Fruit fly (Drosophila melanogaster) whole organism, embryonic: ENCODE data around the gene Cyt-c1L.

Experiments
- Antp ChIP-seq: fragments of 200-800 bp; sonication (Bioruptor generic); optimal IDR thresholded peaks from 3 replicates; lab custom pipeline; 2016; ENCODE audit warnings: missing biosample characterization, missing genetic modification characterization
- CG10543 ChIP-seq: fragments of 200-800 bp; sonication (Bioruptor generic); optimal IDR thresholded peaks from 3 replicates; lab custom pipeline; 2017; ENCODE audit warnings: missing biosample characterization, mild to moderate bottlenecking, missing genetic modification characterization, moderate library complexity
- CG10654 ChIP-seq: fragments of 200-800 bp; sonication (Bioruptor generic); optimal IDR thresholded peaks from 2 replicates; lab custom pipeline; 2016; ENCODE audit warnings: missing biosample characterization, missing genetic modification characterization
- CG11696 ChIP-seq: fragments of 200-800 bp; sonication (Bioruptor generic); IDR thresholded peaks from 2 replicates; pipeline ENCODE4 v1.3.6; 2022; ENCODE audit warnings: missing biosample characterization, missing genetic modification characterization
- CG12236 ChIP-seq: fragments of 200-800 bp; sonication (Bioruptor generic); optimal IDR thresholded peaks from 2 replicates; lab custom pipeline; 2016; ENCODE audit warnings: missing biosample characterization, missing genetic modification characterization
- CG15269 ChIP-seq: fragments of 200-800 bp; sonication (Bioruptor generic); optimal IDR thresholded peaks from 2 replicates; lab custom pipeline; 2018; ENCODE audit warnings: missing biosample characterization, mild to moderate bottlenecking, missing genetic modification characterization, moderate library complexity
- CG1602 ChIP-seq: fragments of 200-800 bp; sonication (Bioruptor generic); optimal IDR thresholded peaks from 3 replicates; lab custom pipeline; 2016; ENCODE audit warnings: missing biosample characterization, missing genetic modification characterization
- CG17361 ChIP-seq: fragments of 200-800 bp; sonication (Bioruptor generic); IDR thresholded peaks from 3 replicates; pipeline ENCODE4 v1.3.6; 2022; ENCODE audit warnings: missing biosample characterization, missing genetic modification characterization
- CG18262 ChIP-seq: fragments of 200-800 bp; optimal IDR thresholded peaks from 3 replicates; lab custom pipeline; 2019; ENCODE audit warnings: missing biosample characterization, mild to moderate bottlenecking, missing genetic modification characterization, moderate library complexity
- CG18764 ChIP-seq: fragments of 200-800 bp; sonication (Bioruptor generic); optimal IDR thresholded peaks from 3 replicates; lab custom pipeline; 2016; ENCODE audit warnings: missing biosample characterization, missing genetic modification characterization
- CG2199 ChIP-seq: fragments of 200-800 bp; sonication (Bioruptor generic); IDR thresholded peaks from 3 replicates; pipeline ENCODE4 v1.3.6; 2022; ENCODE audit warnings: missing biosample characterization, missing genetic modification characterization
- CG3065 ChIP-seq: fragments of 200-800 bp; sonication (Bioruptor generic); optimal IDR thresholded peaks from 2 replicates; lab custom pipeline; 2016; ENCODE audit warnings: missing biosample characterization, missing genetic modification characterization
- CG4617 ChIP-seq: fragments of 200-800 bp; sonication (Bioruptor generic); optimal IDR thresholded peaks from 3 replicates; lab custom pipeline; 2016; ENCODE audit warnings: missing biosample characterization, missing genetic modification characterization, borderline replicate concordance
- CG7556 ChIP-seq: fragments of 200-800 bp; sonication (Bioruptor generic); optimal IDR thresholded peaks from 2 replicates; lab custom pipeline; 2017; ENCODE audit warnings: missing biosample characterization, mild to moderate bottlenecking, missing genetic modification characterization
- CG7928 ChIP-seq: fragments of 200-800 bp; sonication (Bioruptor generic); optimal IDR thresholded peaks from 2 replicates; lab custom pipeline; 2017; ENCODE audit warnings: missing biosample characterization, mild to moderate bottlenecking, missing genetic modification characterization
- CG9437 ChIP-seq: fragments of 200-800 bp; sonication (Bioruptor generic); optimal IDR thresholded peaks from 2 replicates; lab custom pipeline; 2018; ENCODE audit warnings: missing biosample characterization, mild to moderate bottlenecking, missing genetic modification characterization
- CG9797 ChIP-seq: fragments of 200-800 bp; sonication (Bioruptor generic); optimal IDR thresholded peaks from 3 replicates; lab custom pipeline; 2018; ENCODE audit warnings: missing biosample characterization, mild to moderate bottlenecking, missing genetic modification characterization
- CoRest ChIP-seq: fragments of 200-800 bp; sonication (Bioruptor generic); optimal IDR thresholded peaks from 3 replicates; lab custom pipeline; 2018; ENCODE audit warnings: missing biosample characterization, mild to moderate bottlenecking, missing genetic modification characterization, moderate library complexity
- D19B ChIP-seq: fragments of 200-800 bp; sonication (Bioruptor generic); optimal IDR thresholded peaks from 2 replicates; lab custom pipeline; 2017; ENCODE audit warnings: missing biosample characterization, mild to moderate bottlenecking, missing genetic modification characterization
- Dad ChIP-seq: fragments of 200-800 bp; sonication (Bioruptor generic); optimal IDR thresholded peaks from 3 replicates; lab custom pipeline; 2016; ENCODE audit warnings: missing biosample characterization, missing genetic modification characterization
- Dbx ChIP-seq: fragments of 200-800 bp; sonication (Bioruptor generic); IDR thresholded peaks from 3 replicates; pipeline ENCODE4 v1.3.6; 2022; ENCODE audit warnings: missing biosample characterization, missing genetic modification characterization
- Elba2 ChIP-seq: fragments of 200-800 bp; sonication (Bioruptor generic); optimal IDR thresholded peaks from 3 replicates; lab custom pipeline; 2016; ENCODE audit warnings: missing biosample characterization, missing genetic modification characterization
- H2.0 ChIP-seq: fragments of 200-800 bp; sonication (Bioruptor generic); IDR thresholded peaks from 2 replicates; pipeline ENCODE4 v1.3.6; 2022; ENCODE audit warnings: missing biosample characterization, missing genetic modification characterization
- Jarid2 ChIP-seq: fragments of 200-800 bp; sonication (Bioruptor generic); optimal IDR thresholded peaks from 3 replicates; lab custom pipeline; 2017; ENCODE audit warnings: mild to moderate bottlenecking, missing biosample characterization, missing genetic modification reagents, missing genetic modification characterization
- Sox100B ChIP-seq: fragments of 200-800 bp; sonication (Bioruptor generic); optimal IDR thresholded peaks from 3 replicates; lab custom pipeline; 2018; ENCODE audit warnings: missing biosample characterization, mild to moderate bottlenecking, missing genetic modification characterization
- Tbp ChIP-seq: fragments of >200 bp; optimal IDR thresholded peaks from 2 replicates; lab custom pipeline; 2018; ENCODE audit warnings: missing biosample characterization, missing genetic modification characterization
- Trl ChIP-seq, 3 experiments: fragments of >200 bp in 2 of 3; fragments of 200-800 bp in 1 of 3; sonication (Bioruptor generic) in 1 of 3; optimal IDR thresholded peaks; 2 replicates in 1 of 3; 3 replicates in 2 of 3; lab custom pipeline; 2016 to 2017; ENCODE audit warnings: missing biosample characterization in 1 of 3, missing genetic modification characterization in 1 of 3
- ara ChIP-seq: fragments of 200-800 bp; sonication (Bioruptor generic); IDR thresholded peaks from 2 replicates; pipeline ENCODE4 v1.3.6; 2022; ENCODE audit warnings: missing biosample characterization, missing genetic modification characterization
- bab2 ChIP-seq: fragments of 200-800 bp; sonication (Bioruptor generic); optimal IDR thresholded peaks from 2 replicates; lab custom pipeline; 2016; ENCODE audit warnings: missing biosample characterization, missing genetic modification characterization
- emc ChIP-seq: fragments of 200-800 bp; sonication (Bioruptor generic); optimal IDR thresholded peaks from 2 replicates; lab custom pipeline; 2016; ENCODE audit warnings: missing biosample characterization, missing genetic modification characterization
- gem ChIP-seq: fragments of 200-800 bp; sonication (Bioruptor generic); optimal IDR thresholded peaks from 2 replicates; lab custom pipeline; 2019; ENCODE audit warnings: missing biosample characterization, mild to moderate bottlenecking, missing genetic modification characterization, moderate library complexity
- gsb ChIP-seq: fragments of 200-800 bp; sonication (Bioruptor generic); IDR thresholded peaks from 2 replicates; pipeline ENCODE4 v1.3.6; 2022; ENCODE audit warnings: missing biosample characterization, missing genetic modification characterization
- lab ChIP-seq: fragments of 200-800 bp; sonication (Bioruptor generic); optimal IDR thresholded peaks from 3 replicates; lab custom pipeline; 2017; ENCODE audit warnings: missing biosample characterization, missing genetic modification characterization, mild to moderate bottlenecking, moderate library complexity, missing genetic modification reagents
- lbe ChIP-seq: fragments of 200-800 bp; sonication (Bioruptor generic); optimal IDR thresholded peaks from 2 replicates; lab custom pipeline; 2016; ENCODE audit warnings: missing biosample characterization, mild to moderate bottlenecking, missing genetic modification characterization
- lmd ChIP-seq: fragments of 200-800 bp; sonication (Bioruptor generic); IDR thresholded peaks from 2 replicates; pipeline ENCODE4 v1.3.6; 2022; ENCODE audit warnings: missing biosample characterization, missing genetic modification characterization
- lov ChIP-seq, 2 experiments: fragments of 200-800 bp in 1 of 2; fragments of >200 bp in 1 of 2; sonication (Bioruptor generic) in 1 of 2; IDR thresholded peaks in 1 of 2; optimal IDR thresholded peaks in 1 of 2; 2 replicates in 1 of 2; 3 replicates in 1 of 2; pipeline versions ENCODE4 v1.3.6 to Lab custom; 2017 to 2022; ENCODE audit warnings: missing biosample characterization in 1 of 2, missing genetic modification characterization in 1 of 2
- nerfin-1 ChIP-seq: fragments of 200-800 bp; sonication (Bioruptor generic); optimal IDR thresholded peaks from 3 replicates; lab custom pipeline; 2019; ENCODE audit warnings: missing biosample characterization, mild to moderate bottlenecking, missing genetic modification characterization, moderate library complexity
- nmo ChIP-seq: fragments of 200-800 bp; sonication (Bioruptor generic); optimal IDR thresholded peaks from 2 replicates; lab custom pipeline; 2018; ENCODE audit warnings: missing biosample characterization, mild to moderate bottlenecking, missing genetic modification characterization, moderate library complexity
- twi ChIP-seq: fragments of 200-800 bp; optimal IDR thresholded peaks from 2 replicates; lab custom pipeline; 2019; ENCODE audit warnings: missing biosample characterization, mild to moderate bottlenecking, missing genetic modification characterization, moderate library complexity
- yki ChIP-seq: fragments of >200 bp; optimal IDR thresholded peaks from 3 replicates; lab custom pipeline; 2018
- zen2 ChIP-seq: fragments of 200-800 bp; sonication (Bioruptor generic); IDR thresholded peaks from 3 replicates; pipeline ENCODE4 v1.3.6; 2022; ENCODE audit warnings: missing biosample characterization, missing genetic modification characterization; ENCODE audit not compliant: partially characterized antibody

Gene Cyt-c1L

dm6 chr3R:29196967-29197611, 6.8 kb downstream of the Cyt-c1L start, which contains the start of gene CG14515 (continued):
- TF ChIP-seq CG10654: no peak
- TF ChIP-seq gsb (GFP tag; lab: Robert Waterston, UW): no peak
- TF ChIP-seq Trl (optimal IDR thresholded peaks at IDR 0.05; lab: Kevin White, UChicago): no peak
- TF ChIP-seq Trl (GFP tag; optimal IDR thresholded peaks at IDR 0.05; lab: Kevin White, UChicago): no peak
- TF ChIP-seq Dbx: no peak
- no peak for TF ChIP-seq Tbp
- no peak for TF ChIP-seq emc (GFP tag; lab: Kevin White, UChicago)
- no peak for TF ChIP-seq CG18764 (GFP tag; lab: Kevin White, UChicago)
- no peak for TF ChIP-seq twi (tag; lab: Kevin White, UChicago)
- TF ChIP-seq CG9437 (GFP tag; lab: Kevin White, UChicago): peak; percentile 7
- peak; percentile 39 for TF ChIP-seq CG7556 (GFP tag; lab: Kevin White, UChicago)
- TF ChIP-seq CG7928 (GFP tag; lab: Kevin White, UChicago): no peak
- no peak for TF ChIP-seq zen2 (GFP tag; lab: Robert Waterston, UW)
- TF ChIP-seq nmo: peak; percentile 59
- TF ChIP-seq Elba2 (GFP tag; lab: Kevin White, UChicago): no peak
- TF ChIP-seq CG10543 (GFP tag; lab: Kevin White, UChicago): no peak
- peak; percentile 47 for TF ChIP-seq CG18262
- TF ChIP-seq ara (GFP tag; lab: Robert Waterston, UW): no peak
- no peak for TF ChIP-seq lbe (GFP tag; lab: Kevin White, UChicago)
- TF ChIP-seq CG17361 (GFP tag; lab: Robert Waterston, UW): peak; percentile 44; the same call in 2 of the 3 replicates
- TF ChIP-seq gem (tag; lab: Kevin White, UChicago): peak; percentile 38
- TF ChIP-seq lmd (GFP tag; lab: Robert Waterston, UW): peak; percentile 13; the same call in 1 of the 2 replicates
- no peak for TF ChIP-seq CG1602 (GFP tag; lab: Kevin White, UChicago)
- no peak for TF ChIP-seq CG15269 (tag; lab: Kevin White, UChicago)
- TF ChIP-seq Sox100B (GFP tag; lab: Kevin White, UChicago): peak; percentile 47
- TF ChIP-seq lab: no peak
- no peak for TF ChIP-seq CG9797
- no peak for TF ChIP-seq Jarid2 (GFP tag; lab: Kevin White, UChicago)
- peak; percentile 11 for TF ChIP-seq CoRest (tag; lab: Kevin White, UChicago)
- no peak for TF ChIP-seq nerfin-1 (tag; lab: Kevin White, UChicago)
- TF ChIP-seq Dad: no peak
- no peak for TF ChIP-seq CG3065 (GFP tag; lab: Kevin White, UChicago)
- no peak for TF ChIP-seq bab2 (GFP tag; lab: Kevin White, UChicago)
- TF ChIP-seq CG11696 (GFP tag; lab: Robert Waterston, UW): no peak
- TF ChIP-seq lov (optimal IDR thresholded peaks at IDR 0.05; lab: Kevin White, UChicago): no peak
- TF ChIP-seq lov (GFP tag; IDR thresholded peaks at IDR 0.05; lab: Robert Waterston, UW): no peak
- no peak for TF ChIP-seq Antp
- no peak for TF ChIP-seq CG4617 (GFP tag; lab: Kevin White, UChicago)
- no peak for TF ChIP-seq CG12236 (GFP tag; lab: Kevin White, UChicago)
- TF ChIP-seq CG2199 (GFP tag; lab: Robert Waterston, UW): no peak
- no peak for TF ChIP-seq yki (lab: Kevin White, UChicago)
- no peak for TF ChIP-seq H2.0
- TF ChIP-seq D19B: no peak
